Worm (Caenorhabditis elegans): ENCODE data around the gene fezf-1.
"Not testable (repeated sequence)": the region's sequence is repeated elsewhere in the genome, so short reads cannot be mapped to it uniquely, and the experiment has no call there.

fezf-1 gene

DNA sequence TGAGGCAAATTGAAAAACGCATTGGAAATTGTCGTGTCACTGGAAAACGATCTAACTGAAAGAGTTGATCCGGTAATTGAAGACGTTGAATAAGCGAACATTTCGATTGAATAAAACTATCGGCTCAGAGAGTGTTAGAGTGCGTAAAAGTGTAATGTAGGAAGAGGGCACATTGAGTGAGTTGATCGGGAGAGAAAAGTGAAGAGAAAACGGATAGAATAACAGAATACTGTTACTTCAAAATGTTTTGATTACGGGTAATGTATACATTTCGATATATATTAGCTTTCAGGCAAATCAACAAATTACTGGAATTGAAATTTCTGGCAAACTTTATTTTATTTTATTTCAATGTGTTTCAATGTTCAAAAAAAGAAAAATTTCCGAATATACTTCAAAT, 11.2 kb upstream of the fezf-1 start, which contains the start of gene uso-1:
uso-1 (minus strand) TSS at position 101 of the 400 bp plus-strand sequence.
- TF ChIP-seq ama-1 (optimal IDR thresholded peaks at IDR 0.05) (no peak), hlh-11 (tag; optimal IDR thresholded peaks at IDR 0.05) (no peak), nhr-6 (tag; optimal IDR thresholded peaks at IDR 0.05) (no peak), lin-1 (GFP tag; IDR thresholded peaks at IDR 0.05) (no peak), F37D6.2 (tag; optimal IDR thresholded peaks at IDR 0.05) (no peak), pqm-1 (tag; optimal IDR thresholded peaks at IDR 0.05) (no peak), aha-1 (tag) (no peak), ZK546.5 (tag; optimal IDR thresholded peaks at IDR 0.05) (no peak), nhr-11 (tag; optimal IDR thresholded peaks at IDR 0.05) (no peak), F26F4.8 (GFP tag; conservative IDR thresholded peaks at IDR 0.05) (no peak), nhr-10 (tag; optimal IDR thresholded peaks at IDR 0.05) (no peak), tag-97 (GFP tag; IDR thresholded peaks at IDR 0.05) (no peak), R02D3.7 (tag; optimal IDR thresholded peaks at IDR 0.05) (no peak)

DNA sequence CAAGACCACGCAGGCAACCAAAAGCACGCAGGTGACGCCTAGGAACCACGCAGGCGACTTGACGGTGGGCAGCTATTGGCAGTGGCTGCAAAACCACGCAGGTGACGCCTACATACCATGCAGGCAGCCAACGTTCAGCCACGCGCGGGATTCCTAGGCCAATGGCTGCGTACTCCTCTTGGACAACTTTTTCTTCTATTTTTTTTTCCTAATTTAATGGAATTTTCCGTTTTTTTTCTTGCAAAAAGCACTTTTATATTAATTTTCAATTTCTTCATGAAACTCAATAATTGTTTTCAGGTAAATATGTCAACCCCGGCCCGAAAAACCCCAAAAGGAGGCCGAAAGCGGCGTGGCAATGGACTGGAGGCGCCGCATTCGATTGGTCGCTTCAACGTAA, 10.7 kb upstream of the fezf-1 start, which contains the start of gene Y38H8A.7:
Y38H8A.7 (plus strand) TSS at position 301 of the 400 bp plus-strand sequence.
- TF ChIP-seq D1046.2 (GFP tag; IDR thresholded peaks at IDR 0.05) (0 out of 2 replicates have a peak, but pooled peaks have one; percentile 26), egl-43 (GFP tag; IDR thresholded peaks at IDR 0.05) (0 out of 2 replicates have a peak, but pooled peaks have one; percentile 25), set-16 (GFP tag; IDR thresholded peaks at IDR 0.05) (peak; percentile 56)

DNA sequence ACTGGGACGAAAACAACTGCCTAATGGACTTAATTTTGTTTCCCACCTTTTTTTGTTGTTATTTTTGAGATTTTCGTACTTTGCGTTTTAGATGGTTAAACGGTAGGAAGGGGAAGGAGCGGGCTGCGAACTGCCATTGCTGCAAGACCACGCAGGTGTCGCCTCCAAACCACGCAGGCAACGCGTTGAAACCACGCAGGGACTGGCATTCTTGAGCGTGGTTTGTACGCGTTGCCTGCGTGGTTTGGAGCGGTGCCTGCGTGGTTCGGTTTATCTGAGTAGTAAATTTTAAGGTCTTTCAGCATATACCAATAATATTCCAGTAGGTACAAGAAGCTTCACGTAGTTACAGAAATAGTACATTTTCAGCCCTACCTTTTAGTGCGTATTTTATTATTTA, 9.8 kb upstream of the fezf-1 start:
- 0 out of 4 replicates have a peak, but pooled peaks of 1 of the 2 experiments have one; percentile 10 for TF ChIP-seq madf-5 (GFP tag; IDR thresholded peaks at IDR 0.05)

DNA sequence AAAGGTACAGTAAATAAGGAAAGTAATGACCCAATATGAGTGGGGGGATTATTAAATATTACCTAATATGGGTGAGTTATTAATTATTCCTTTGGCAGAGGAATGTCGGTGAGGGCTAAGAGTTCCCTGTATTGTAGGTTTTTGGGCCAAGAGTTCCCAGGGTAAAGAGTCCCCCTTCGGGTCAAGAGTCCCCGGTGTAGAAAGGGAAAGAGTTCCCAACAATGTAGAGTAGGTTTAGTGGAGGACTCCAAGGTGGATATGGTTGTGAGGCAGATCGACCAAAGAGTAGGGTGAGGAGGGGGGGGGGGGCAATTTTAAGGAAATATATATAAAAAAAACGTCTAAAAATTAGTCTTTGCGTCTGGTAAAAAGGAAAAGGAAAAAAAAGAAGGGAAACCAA, 9.0 kb upstream of the fezf-1 start:
- peak; percentile 34; the same call in 1 of the 2 replicates for TF ChIP-seq lin-38 (GFP tag; IDR thresholded peaks at IDR 0.05)
- TF ChIP-seq nhr-28 (tag; optimal IDR thresholded peaks at IDR 0.05), result no peak

- TF ChIP-seq set-16 (GFP tag; IDR thresholded peaks at IDR 0.05) (peak; percentile 61), zip-2 (tag; optimal IDR thresholded peaks at IDR 0.05) (no peak), F44E2.7 (GFP tag; IDR thresholded peaks at IDR 0.05) (no peak)
These were observed 7.7 kb upstream of the fezf-1 start for ce11 chrIV:13458237-13458636.

- no peak for TF ChIP-seq aly-2 (tag; optimal IDR thresholded peaks at IDR 0.05)
- TF ChIP-seq skn-1 (tag; optimal IDR thresholded peaks at IDR 0.05), result no peak
These were observed 5.0 kb upstream of the fezf-1 start, which contains the start of gene Y38H8A.12 for ce11 chrIV:13460876-13461275. Gene Y38H8A.12 (minus strand): TSS chrIV:13460976.

DNA sequence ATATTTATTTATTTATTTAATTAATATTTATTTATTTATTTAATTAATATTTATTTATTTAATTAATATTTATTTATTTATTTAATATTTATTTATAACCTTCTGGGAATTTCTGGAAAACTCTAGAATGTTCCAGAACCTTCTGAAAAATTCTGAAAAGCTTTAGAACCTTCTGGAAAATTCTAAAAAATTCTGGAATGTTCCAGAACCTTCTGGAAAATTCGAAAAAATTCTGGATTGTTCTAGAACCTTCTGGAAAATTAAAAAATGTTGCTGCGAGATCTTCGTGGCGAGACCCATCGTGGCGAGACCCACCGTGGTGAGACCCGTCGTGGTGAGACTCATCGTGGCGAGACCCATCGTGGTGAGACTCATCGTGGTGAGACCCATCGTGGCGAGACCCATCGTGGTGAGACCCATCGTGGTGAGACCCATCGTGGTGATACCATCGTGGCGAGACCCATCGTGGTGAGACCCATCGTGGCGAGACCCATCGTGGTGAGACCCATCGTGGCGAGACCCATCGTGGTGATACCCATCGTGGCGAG, 3.7 kb upstream of the fezf-1 start:
- peak; percentile 78 for TF ChIP-seq set-16 (GFP tag; IDR thresholded peaks at IDR 0.05)
- 0 out of 2 replicates have a peak, but pooled peaks have one; percentile 22 for TF ChIP-seq nhr-42 (GFP tag; IDR thresholded peaks at IDR 0.05)

ce11 chrIV:13463889-13464288, 2.0 kb upstream of the fezf-1 start:
- peak; percentile 70 for TF ChIP-seq mdt-29 (GFP tag; IDR thresholded peaks at IDR 0.05)
- TF ChIP-seq Y105C5A.15 (GFP tag; IDR thresholded peaks at IDR 0.05), result peak; percentile 68; the same call in 1 of the 2 replicates
- TF ChIP-seq lim-7 (GFP tag; IDR thresholded peaks at IDR 0.05), result peak; percentile 86
- TF ChIP-seq lin-38 (GFP tag; IDR thresholded peaks at IDR 0.05), result peak; percentile 52
- peak; percentile 67; the same call in 1 of the 2 replicates for TF ChIP-seq dmd-8 (GFP tag; IDR thresholded peaks at IDR 0.05)
- TF ChIP-seq snpc-1.2 (GFP tag; IDR thresholded peaks at IDR 0.05), result peak; percentile 80
- peak; percentile 39; the same call in 1 of the 2 replicates for TF ChIP-seq pha-4 (GFP tag; IDR thresholded peaks at IDR 0.05)
- TF ChIP-seq pha-4 (tag; optimal IDR thresholded peaks at IDR 0.05), result not testable (repeated sequence)
- peak; percentile 71 for TF ChIP-seq lin-1 (GFP tag; IDR thresholded peaks at IDR 0.05)
- TF ChIP-seq madf-5 (GFP tag; IDR thresholded peaks at IDR 0.05), result 0 out of 4 replicates have a peak, but pooled peaks of 1 of the 2 experiments have one; percentile 57
